Fruit fly (Drosophila melanogaster): Measurements from ENCODE around the gene a6.
A peak's percentile ranks its signal among the peaks of the same experiment; 100 is the strongest.

a6 gene

DNA sequence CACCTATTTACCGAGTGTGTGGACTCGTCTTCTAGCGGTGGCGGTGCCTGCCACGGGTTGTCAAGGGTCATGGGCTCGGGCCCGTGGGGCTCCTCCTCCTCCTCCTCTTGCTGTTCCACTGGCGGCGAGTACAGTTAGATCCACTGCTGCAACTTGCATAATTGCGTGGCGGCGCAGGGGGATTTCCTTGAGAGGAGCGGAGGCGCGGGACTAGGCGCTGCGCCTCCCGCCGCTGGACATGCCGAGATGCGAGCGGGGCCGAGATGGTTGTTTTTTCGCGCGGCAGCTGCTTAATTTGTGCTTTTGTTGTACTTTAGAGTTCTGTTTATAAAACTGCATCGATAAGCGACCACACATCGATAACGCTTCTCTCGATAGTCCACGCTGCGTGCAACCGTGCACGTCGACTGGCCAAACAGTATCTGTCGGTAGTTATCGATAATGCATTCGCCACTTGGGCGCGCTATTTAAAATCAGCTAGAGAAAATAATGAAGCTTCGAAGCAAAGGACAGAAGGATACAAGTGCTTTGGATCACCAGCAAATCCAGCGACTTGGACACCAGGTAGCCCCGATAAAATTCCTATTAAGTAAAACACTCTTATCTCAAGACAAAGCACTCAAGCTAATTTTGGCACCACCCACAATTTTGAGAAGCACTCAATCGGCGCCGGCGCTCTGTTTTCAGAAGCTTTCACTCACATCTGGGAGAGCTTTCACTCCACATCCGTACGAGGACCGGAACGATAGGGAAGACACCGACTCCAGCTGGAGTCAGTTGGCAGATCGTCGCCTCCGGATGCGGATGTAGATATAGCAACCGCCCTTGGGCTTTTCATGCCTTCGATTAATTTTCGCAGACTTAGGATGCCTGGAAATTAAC is at the start of gene a6 (continued):
- TF ChIP-seq bab2 (GFP tag; optimal IDR thresholded peaks at IDR 0.05) = no peak
- no peak for TF ChIP-seq crc (GFP tag; optimal IDR thresholded peaks at IDR 0.05)
- TF ChIP-seq ro (GFP tag; IDR thresholded peaks at IDR 0.05) = no peak
- no peak for TF ChIP-seq CG32532 (GFP tag; IDR thresholded peaks at IDR 0.05)
- TF ChIP-seq CG14667 (GFP tag; IDR thresholded peaks at IDR 0.05) = no peak
- TF ChIP-seq CG7963 (GFP tag; IDR thresholded peaks at IDR 0.05; ENCODE audit: partially characterized antibody) = peak; percentile 94
- peak; percentile 9 for TF ChIP-seq Dek (tag; optimal IDR thresholded peaks at IDR 0.05)
- no peak for TF ChIP-seq CG31388 (GFP tag; optimal IDR thresholded peaks at IDR 0.05)
- peak; percentile 80 for TF ChIP-seq BEAF-32 (GFP tag; optimal IDR thresholded peaks at IDR 0.05)
- no peak for TF ChIP-seq vvl (GFP tag; IDR thresholded peaks at IDR 0.05)
- no peak for TF ChIP-seq CG15011 (GFP tag; optimal IDR thresholded peaks at IDR 0.05)
- TF ChIP-seq h (optimal IDR thresholded peaks at IDR 0.05) = no peak
- TF ChIP-seq NK7.1 (GFP tag; optimal IDR thresholded peaks at IDR 0.05) = no peak
- TF ChIP-seq Doc2 (GFP tag; IDR thresholded peaks at IDR 0.05) = no peak
- TF ChIP-seq ttk (GFP tag; IDR thresholded peaks at IDR 0.05) = no peak
- TF ChIP-seq gcm (GFP tag; optimal IDR thresholded peaks at IDR 0.05) = no peak
- TF ChIP-seq hbn (GFP tag; IDR thresholded peaks at IDR 0.05; ENCODE audit: partially characterized antibody) = peak; percentile 82
- no peak for TF ChIP-seq CG6854 (GFP tag; optimal IDR thresholded peaks at IDR 0.05)
- TF ChIP-seq D (optimal IDR thresholded peaks at IDR 0.05) = no peak
- no peak for TF ChIP-seq D (GFP tag; optimal IDR thresholded peaks at IDR 0.05)
- no peak for TF ChIP-seq tgo (GFP tag; IDR thresholded peaks at IDR 0.05)
- no peak for TF ChIP-seq CG3726 (GFP tag; IDR thresholded peaks at IDR 0.05)
- no peak for TF ChIP-seq CG15601 (tag; optimal IDR thresholded peaks at IDR 0.05)
- no peak for TF ChIP-seq CG1529 (GFP tag; optimal IDR thresholded peaks at IDR 0.05)
- TF ChIP-seq B-H1 (GFP tag; IDR thresholded peaks at IDR 0.05) = no peak
- TF ChIP-seq YL-1 (GFP tag; optimal IDR thresholded peaks at IDR 0.05) = peak; percentile 54
- no peak for TF ChIP-seq sd (tag; optimal IDR thresholded peaks at IDR 0.05)
- no peak for TF ChIP-seq dpn (GFP tag; optimal IDR thresholded peaks at IDR 0.05)
- TF ChIP-seq CG6683 (GFP tag; optimal IDR thresholded peaks at IDR 0.05) = no peak
- no peak for TF ChIP-seq CG4730 (GFP tag; IDR thresholded peaks at IDR 0.05)
- no peak for TF ChIP-seq CG9215 (GFP tag; IDR thresholded peaks at IDR 0.05)
- TF ChIP-seq sna (GFP tag; IDR thresholded peaks at IDR 0.05; ENCODE audit: partially characterized antibody) = peak; percentile 88
- no peak for TF ChIP-seq CG1024 (GFP tag; IDR thresholded peaks at IDR 0.05)
- no peak for TF ChIP-seq Asciz (GFP tag; optimal IDR thresholded peaks at IDR 0.05)
- no peak for TF ChIP-seq chn (GFP tag; optimal IDR thresholded peaks at IDR 0.05)
- no peak for TF ChIP-seq Dip2 (GFP tag; IDR thresholded peaks at IDR 0.05)
- peak; percentile 26 for TF ChIP-seq CG10267 (tag; optimal IDR thresholded peaks at IDR 0.05)
- TF ChIP-seq CG13123 (GFP tag; optimal IDR thresholded peaks at IDR 0.05) = no peak
- no peak for TF ChIP-seq CG8359 (GFP tag; optimal IDR thresholded peaks at IDR 0.05; ENCODE audit: borderline replicate concordance)
- peak; percentile 62 for TF ChIP-seq sens (GFP tag)
- no peak for TF ChIP-seq gsb-n (tag; optimal IDR thresholded peaks at IDR 0.05)
- no peak for TF ChIP-seq Gsc (GFP tag; IDR thresholded peaks at IDR 0.05)
- peak; percentile 66 for TF ChIP-seq Ets97D (GFP tag; optimal IDR thresholded peaks at IDR 0.05)
- no peak for TF ChIP-seq CG30431 (GFP tag; optimal IDR thresholded peaks at IDR 0.05)
- no peak for TF ChIP-seq CG32772 (GFP tag; IDR thresholded peaks at IDR 0.05)
- TF ChIP-seq Ada2b (GFP tag; IDR thresholded peaks at IDR 0.05) = no peak
- peak; percentile 96 for TF ChIP-seq nerfin-2 (GFP tag; IDR thresholded peaks at IDR 0.05; ENCODE audit: partially characterized antibody)
- no peak for TF ChIP-seq CG1647 (GFP tag; optimal IDR thresholded peaks at IDR 0.05)
- TF ChIP-seq CG6689 (GFP tag; IDR thresholded peaks at IDR 0.05) = no peak
- TF ChIP-seq hkb (optimal IDR thresholded peaks at IDR 0.05) = peak; percentile 1
- TF ChIP-seq hkb (GFP tag; IDR thresholded peaks at IDR 0.05) = no peak
